Worm (Caenorhabditis elegans) whole organism, L1 larva: ENCODE results near the gene Y66C5A.2.

Experiments
- aha-1 ChIP-seq: fragments of 150-350 bp; optimal IDR thresholded peaks from 2 replicates; lab custom pipeline; 2014; ENCODE audit warnings: missing biosample characterization, missing genetic modification characterization
- blmp-1 ChIP-seq: fragments of 150-350 bp; optimal IDR thresholded peaks from 2 replicates; lab custom pipeline; 2014; ENCODE audit warnings: missing biosample characterization, missing genetic modification characterization
- ceh-63 ChIP-seq: fragments of 200-800 bp; sonication (Bioruptor generic); optimal IDR thresholded peaks from 2 replicates; lab custom pipeline; 2018; ENCODE audit warnings: mild to moderate bottlenecking, missing genetic modification characterization, missing compliant biosample characterization
- ceh-8 ChIP-seq: fragments of 200-800 bp; sonication (Bioruptor generic); optimal IDR thresholded peaks from 2 replicates; lab custom pipeline; 2018; ENCODE audit warnings: mild to moderate bottlenecking, missing genetic modification characterization, moderate library complexity, missing compliant biosample characterization
- ceh-88 ChIP-seq: fragments of 200-800 bp; sonication (Bioruptor generic); IDR thresholded peaks from 2 replicates; pipeline ENCODE4 v1.3.6; 2022; ENCODE audit warnings: missing genetic modification characterization, missing compliant biosample characterization
- dpl-1 ChIP-seq, 3 experiments: fragments of 150-350 bp in 2 of 3; sonication (generic microtip) in 1 of 3; optimal IDR thresholded peaks; 2 replicates each; lab custom pipeline; 2014 to 2017; ENCODE audit warnings: missing biosample characterization in 3 of 3, missing genetic modification characterization in 3 of 3, missing genetic modification reagents in 3 of 3
- efl-1 ChIP-seq, 4 experiments: fragments of 150-350 bp; optimal IDR thresholded peaks in 3 of 4; peaks in 1 of 4; 1 replicate in 1 of 4; 2 replicates in 3 of 4; lab custom pipeline; 2014; ENCODE audit warnings: missing biosample characterization in 2 of 4, missing genetic modification characterization in 2 of 4, missing genetic modification reagents in 2 of 4
- efl-3 ChIP-seq: fragments of 200-800 bp; sonication (Bioruptor generic); optimal IDR thresholded peaks from 2 replicates; lab custom pipeline; 2018; ENCODE audit warnings: mild to moderate bottlenecking, missing genetic modification characterization, missing compliant biosample characterization
- egl-13 ChIP-seq: sonication (generic microtip); optimal IDR thresholded peaks from 2 replicates; lab custom pipeline; 2016; ENCODE audit warnings: missing genotype, missing genetic modification reagents, missing genetic modification characterization, missing compliant biosample characterization
- ets-5 ChIP-seq: fragments of 200-800 bp; sonication (Bioruptor generic); IDR thresholded peaks from 2 replicates; pipeline ENCODE4 v1.3.6; 2022; ENCODE audit warnings: missing genetic modification characterization, missing compliant biosample characterization
- fkh-10 ChIP-seq: sonication (generic microtip); optimal IDR thresholded peaks from 2 replicates; lab custom pipeline; 2017; ENCODE audit warnings: missing biosample characterization, missing genetic modification reagents, missing genetic modification characterization
- fkh-4 ChIP-seq: sonication (generic microtip); optimal IDR thresholded peaks from 2 replicates; lab custom pipeline; 2016; ENCODE audit warnings: missing compliant biosample characterization, missing genetic modification characterization, borderline replicate concordance
- fos-1 ChIP-seq: fragments of 150-350 bp; optimal IDR thresholded peaks from 2 replicates; lab custom pipeline; 2014; ENCODE audit warnings: missing biosample characterization, missing genetic modification characterization
- hlh-17 ChIP-seq: fragments of 200-800 bp; sonication (Bioruptor generic); optimal IDR thresholded peaks from 2 replicates; lab custom pipeline; 2018; ENCODE audit warnings: missing genetic modification characterization, mild to moderate bottlenecking, missing compliant biosample characterization, moderate library complexity, borderline replicate concordance
- hpl-2 ChIP-seq: fragments of 150-350 bp; optimal IDR thresholded peaks from 2 replicates; lab custom pipeline; 2014; ENCODE audit warnings: missing biosample characterization, missing genetic modification reagents, missing genetic modification characterization
- irx-1 ChIP-seq: sonication (generic microtip); optimal IDR thresholded peaks from 2 replicates; lab custom pipeline; 2016; ENCODE audit warnings: missing genetic modification characterization, missing compliant biosample characterization
- jun-1 ChIP-seq: fragments of 150-350 bp; optimal IDR thresholded peaks from 2 replicates; lab custom pipeline; 2014; ENCODE audit warnings: missing biosample characterization, missing genetic modification reagents, missing genetic modification characterization
- lin-13 ChIP-seq: fragments of 150-350 bp; optimal IDR thresholded peaks from 2 replicates; lab custom pipeline; 2014; ENCODE audit warnings: missing biosample characterization, missing genetic modification reagents, missing genetic modification characterization
- lin-15B ChIP-seq: fragments of 150-350 bp; sonication (generic microtip); optimal IDR thresholded peaks from 3 replicates; lab custom pipeline; 2014; ENCODE audit warnings: missing biosample characterization, missing genetic modification characterization
- lin-35 ChIP-seq, 2 experiments: fragments of 150-350 bp; optimal IDR thresholded peaks; 2 replicates each; lab custom pipeline; 2014; ENCODE audit warnings: missing biosample characterization in 2 of 2, missing genetic modification characterization in 2 of 2, missing genetic modification reagents in 2 of 2
- lir-3 ChIP-seq: sonication (generic microtip); optimal IDR thresholded peaks from 2 replicates; lab custom pipeline; 2016; ENCODE audit warnings: mild to moderate bottlenecking, missing genetic modification characterization, moderate library complexity, missing compliant biosample characterization; ENCODE audit not compliant: poor library complexity
- lsy-2 ChIP-seq, 2 experiments: fragments of 150-350 bp; optimal IDR thresholded peaks; 2 replicates each; lab custom pipeline; 2014; ENCODE audit warnings: missing biosample characterization in 2 of 2, missing genetic modification characterization in 2 of 2
- mdl-1 ChIP-seq, 2 experiments: fragments of 150-350 bp; optimal IDR thresholded peaks; 2 replicates each; lab custom pipeline; 2014 to 2017; ENCODE audit warnings: missing biosample characterization in 2 of 2, missing genetic modification characterization in 2 of 2, inconsistent platforms in 1 of 2
- nhr-11 ChIP-seq: fragments of 150-350 bp; optimal IDR thresholded peaks from 2 replicates; lab custom pipeline; 2014; ENCODE audit warnings: missing biosample characterization, missing genetic modification characterization
- nhr-20 ChIP-seq: sonication (generic microtip); optimal IDR thresholded peaks from 2 replicates; lab custom pipeline; 2016; ENCODE audit warnings: mild to moderate bottlenecking, missing genetic modification characterization, missing compliant biosample characterization
- nhr-237 ChIP-seq: fragments of 150-350 bp; optimal IDR thresholded peaks from 2 replicates; lab custom pipeline; 2014; ENCODE audit warnings: missing biosample characterization, missing genetic modification characterization
- nhr-77 ChIP-seq: fragments of 150-350 bp; optimal IDR thresholded peaks from 2 replicates; lab custom pipeline; 2014; ENCODE audit warnings: missing biosample characterization, missing genetic modification characterization
- nhr-84 ChIP-seq: sonication (generic microtip); optimal IDR thresholded peaks from 2 replicates; lab custom pipeline; 2017; ENCODE audit warnings: missing biosample characterization, missing genetic modification characterization
- nhr-85 ChIP-seq: sonication (generic microtip); peaks from one replicate; lab custom pipeline; 2016; ENCODE audit warnings: missing genetic modification characterization, inconsistent platforms, missing compliant biosample characterization
- nhr-90 ChIP-seq: sonication (generic microtip); optimal IDR thresholded peaks from 2 replicates; lab custom pipeline; 2016; ENCODE audit warnings: mild to moderate bottlenecking, missing genetic modification characterization, missing compliant biosample characterization; ENCODE audit not compliant: poor library complexity
- pag-3 ChIP-seq: sonication (generic microtip); optimal IDR thresholded peaks from 2 replicates; lab custom pipeline; 2017; ENCODE audit warnings: missing genetic modification characterization, mild to moderate bottlenecking, missing compliant biosample characterization, antibody characterized with exemption, borderline replicate concordance; ENCODE audit not compliant: insufficient read depth
- pax-3 ChIP-seq: fragments of 200-800 bp; sonication (Bioruptor generic); optimal IDR thresholded peaks from 2 replicates; lab custom pipeline; 2018; ENCODE audit warnings: mild to moderate bottlenecking, missing genetic modification characterization, moderate library complexity, missing compliant biosample characterization
- snpc-4 ChIP-seq: fragments of 150-350 bp; optimal IDR thresholded peaks from 2 replicates; lab custom pipeline; 2014; ENCODE audit warnings: missing biosample characterization, missing genetic modification characterization
- snu-23 ChIP-seq: sonication (generic microtip); optimal IDR thresholded peaks from 2 replicates; lab custom pipeline; 2016; ENCODE audit warnings: missing genetic modification characterization, missing compliant biosample characterization
- sox-4 ChIP-seq: sonication (generic microtip); optimal IDR thresholded peaks from 2 replicates; lab custom pipeline; 2016; ENCODE audit warnings: missing genetic modification characterization, missing compliant biosample characterization
- sptf-1 ChIP-seq: fragments of 150-350 bp; optimal IDR thresholded peaks from 2 replicates; lab custom pipeline; 2014; ENCODE audit warnings: missing biosample characterization, missing genetic modification characterization
- swsn-7 ChIP-seq: sonication (generic microtip); optimal IDR thresholded peaks from 2 replicates; lab custom pipeline; 2016; ENCODE audit warnings: missing genetic modification characterization, missing compliant biosample characterization
- unc-98 ChIP-seq: fragments of 200-800 bp; sonication (Bioruptor generic); IDR thresholded peaks from 2 replicates; pipeline ENCODE4 v1.3.6; 2022; ENCODE audit warnings: missing genetic modification characterization, missing compliant biosample characterization
- vab-15 ChIP-seq: sonication (generic microtip); optimal IDR thresholded peaks from 2 replicates; lab custom pipeline; 2017; ENCODE audit warnings: missing genotype, mild to moderate bottlenecking, missing genetic modification characterization, missing compliant biosample characterization
- zag-1 ChIP-seq: fragments of 150-350 bp; optimal IDR thresholded peaks from 2 replicates; lab custom pipeline; 2014; ENCODE audit warnings: missing biosample characterization, missing genetic modification characterization
- zip-4 ChIP-seq: fragments of 200-800 bp; sonication (Bioruptor generic); optimal IDR thresholded peaks from 2 replicates; lab custom pipeline; 2018; ENCODE audit warnings: mild to moderate bottlenecking, missing genetic modification characterization, moderate library complexity, missing compliant biosample characterization
- ztf-4 ChIP-seq: fragments of 150-350 bp; optimal IDR thresholded peaks from 2 replicates; lab custom pipeline; 2014; ENCODE audit warnings: missing biosample characterization, missing genetic modification characterization

Y66C5A.2 gene

ce11 chrX:14480248-14480647, 19.7 kb downstream of the Y66C5A.2 start, which contains the start of gene gfi-3 (continued):
- 0 out of 2 replicates have a peak, but pooled peaks have one; percentile 14 for TF ChIP-seq ceh-88 (GFP tag; lab: Robert Waterston, UW)
- TF ChIP-seq fos-1 = peak; percentile 55
- TF ChIP-seq pax-3 = peak; percentile 49
- no peak for TF ChIP-seq ets-5
- TF ChIP-seq ceh-8 (GFP tag; lab: Kevin White, UChicago) = peak; percentile 7
- TF ChIP-seq irx-1 (tag; lab: Kevin White, UChicago) = peak; percentile 72
- peak; percentile 6 for TF ChIP-seq fkh-10 (GFP tag; lab: Kevin White, UChicago)
- no peak for TF ChIP-seq vab-15 (tag; lab: Kevin White, UChicago)
- peak; percentile 88 for TF ChIP-seq nhr-90
- TF ChIP-seq lsy-2 (tag; optimal IDR thresholded peaks at IDR 0.05; lab: Kevin White, UChicago) = peak; percentile 79 to 86
- peak; percentile 57 for TF ChIP-seq ztf-4 (tag; lab: Kevin White, UChicago)
- TF ChIP-seq snu-23 (GFP tag; lab: Kevin White, UChicago) = peak; percentile 88
- peak; percentile 68 to 79 (median 74) for TF ChIP-seq dpl-1 (GFP tag; optimal IDR thresholded peaks at IDR 0.05; lab: Kevin White, UChicago)
- TF ChIP-seq sptf-1 (tag; lab: Kevin White, UChicago) = no peak
- TF ChIP-seq nhr-77 (tag; lab: Kevin White, UChicago) = peak; percentile 65
- peak; percentile 17 for TF ChIP-seq fkh-4 (tag; lab: Kevin White, UChicago)
- peak; percentile 72 to 86 for TF ChIP-seq lin-35 (GFP tag; optimal IDR thresholded peaks at IDR 0.05; lab: Kevin White, UChicago)
- TF ChIP-seq nhr-85 (tag; lab: Kevin White, UChicago) = peak; percentile 92
- TF ChIP-seq jun-1 (tag; lab: Kevin White, UChicago) = peak; percentile 71
- peak; percentile 44 for TF ChIP-seq lir-3
- peak; percentile 66 to 74 for TF ChIP-seq efl-1 (optimal IDR thresholded peaks at IDR 0.05; lab: Kevin White, UChicago)
- peak; percentile 58 to 97 for TF ChIP-seq efl-1 (GFP tag; optimal IDR thresholded peaks at IDR 0.05 in 1 of 2; lab: Kevin White, UChicago)
- TF ChIP-seq nhr-84 (tag; lab: Kevin White, UChicago) = no peak
- TF ChIP-seq aha-1 = peak; percentile 42
- TF ChIP-seq hlh-17 = no peak
- no peak for TF ChIP-seq nhr-237 (tag; lab: Kevin White, UChicago)
- TF ChIP-seq blmp-1 (tag; lab: Kevin White, UChicago) = peak; percentile 56
- peak in 1 of 2 experiments; percentile 63 for TF ChIP-seq mdl-1 (tag; optimal IDR thresholded peaks at IDR 0.05; lab: Kevin White, UChicago)
- TF ChIP-seq nhr-11 (tag; lab: Kevin White, UChicago) = peak; percentile 15
- no peak for TF ChIP-seq ceh-63 (GFP tag; lab: Kevin White, UChicago)
- peak; percentile 69 for TF ChIP-seq hpl-2 (GFP tag; lab: Kevin White, UChicago)
- TF ChIP-seq unc-98 (GFP tag; lab: Robert Waterston, UW) = no peak
- TF ChIP-seq swsn-7 (tag; lab: Kevin White, UChicago) = peak; percentile 93
- no peak for TF ChIP-seq pag-3 (tag; lab: Kevin White, UChicago)
- no peak for TF ChIP-seq egl-13 (tag; lab: Kevin White, UChicago)
- peak; percentile 85 for TF ChIP-seq lin-13 (GFP tag; lab: Kevin White, UChicago)
- TF ChIP-seq zip-4 (GFP tag; lab: Kevin White, UChicago) = peak; percentile 51
- TF ChIP-seq nhr-20 = peak; percentile 91
- TF ChIP-seq sox-4 = peak; percentile 42
- TF ChIP-seq, all 84 proteins: peak for 54

- TF ChIP-seq lsy-2 (tag; optimal IDR thresholded peaks at IDR 0.05; lab: Kevin White, UChicago) (no peak), snpc-4 (tag; lab: Kevin White, UChicago) (peak; percentile 77), fkh-10 (GFP tag; lab: Kevin White, UChicago) (no peak)
Measured at ce11 chrX:14481637-14482036, 21.1 kb downstream of the Y66C5A.2 start.

ce11 chrX:14484827-14485226, 24.3 kb downstream of the Y66C5A.2 start, which contains the start of gene M163.8:
Gene M163.8, plus strand, starts transcription at chrX:14485127.
- TF ChIP-seq zag-1 (tag; lab: Kevin White, UChicago) (no peak), nhr-85 (tag; lab: Kevin White, UChicago) (peak; percentile 21), ceh-8 (GFP tag; lab: Kevin White, UChicago) (no peak), efl-3 (GFP tag; lab: Kevin White, UChicago) (no peak), lin-15B (tag; lab: Kevin White, UChicago) (no peak), sptf-1 (tag; lab: Kevin White, UChicago) (no peak), vab-15 (tag; lab: Kevin White, UChicago) (no peak)
- TF ChIP-seq, all 84 proteins: peak for 1
